Worm (Caenorhabditis elegans) whole organism, late embryonic: ENCODE measurements around the gene K10C2.12.

Experiments
- C08G9.2 ChIP-seq: sonication (generic microtip); optimal IDR thresholded peaks from 2 replicates; lab custom pipeline; 2016; ENCODE audit warnings: mild to moderate bottlenecking, missing genetic modification characterization, moderate library complexity, missing compliant biosample characterization
- F13H6.1 ChIP-seq: sonication (generic microtip); optimal IDR thresholded peaks from 2 replicates; lab custom pipeline; 2016; ENCODE audit warnings: missing genetic modification characterization, missing compliant biosample characterization
- Y22D7AL.16 ChIP-seq: sonication (generic microtip); optimal IDR thresholded peaks from 2 replicates; lab custom pipeline; 2016; ENCODE audit warnings: missing genetic modification characterization, missing compliant biosample characterization
- ama-1 ChIP-seq: fragments of 150-350 bp; optimal IDR thresholded peaks from 2 replicates; lab custom pipeline; 2014
- ceh-14 ChIP-seq: sonication (generic microtip); optimal IDR thresholded peaks from 2 replicates; lab custom pipeline; 2016; ENCODE audit warnings: missing genotype, missing genetic modification characterization, missing compliant biosample characterization
- ceh-18 ChIP-seq: sonication (generic microtip); optimal IDR thresholded peaks from 2 replicates; lab custom pipeline; 2016; ENCODE audit warnings: missing genetic modification characterization, missing compliant biosample characterization
- ceh-22 ChIP-seq: sonication (generic microtip); optimal IDR thresholded peaks from 2 replicates; lab custom pipeline; 2017; ENCODE audit warnings: missing biosample characterization, missing genetic modification characterization
- ceh-24 ChIP-seq: sonication (generic microtip); optimal IDR thresholded peaks from 2 replicates; lab custom pipeline; 2016; ENCODE audit warnings: mild to moderate bottlenecking, missing genetic modification characterization, missing compliant biosample characterization
- ceh-30 ChIP-seq: fragments of 150-350 bp; optimal IDR thresholded peaks from 2 replicates; lab custom pipeline; 2014; ENCODE audit warnings: missing biosample characterization, missing genetic modification characterization
- ceh-31 ChIP-seq: sonication (generic microtip); optimal IDR thresholded peaks from 2 replicates; lab custom pipeline; 2016; ENCODE audit warnings: missing genetic modification characterization, missing compliant biosample characterization
- ceh-34 ChIP-seq: sonication (generic microtip); optimal IDR thresholded peaks from 2 replicates; lab custom pipeline; 2016; ENCODE audit warnings: mild to moderate bottlenecking, missing genetic modification characterization, missing compliant biosample characterization
- ceh-45 ChIP-seq: fragments of 200-800 bp; sonication (Bioruptor generic); IDR thresholded peaks from 2 replicates; pipeline ENCODE4 v1.3.6; 2022; ENCODE audit warnings: missing genetic modification reagents, missing genetic modification characterization, missing compliant biosample characterization
- ceh-48 ChIP-seq: sonication (generic microtip); optimal IDR thresholded peaks from 2 replicates; lab custom pipeline; 2016; ENCODE audit warnings: missing genetic modification characterization, inconsistent platforms, missing compliant biosample characterization
- che-1 ChIP-seq: sonication (generic microtip); optimal IDR thresholded peaks from 2 replicates; lab custom pipeline; 2016; ENCODE audit warnings: mild to moderate bottlenecking, missing genetic modification characterization, missing compliant biosample characterization
- dve-1 ChIP-seq: sonication (generic microtip); optimal IDR thresholded peaks from 2 replicates; lab custom pipeline; 2017; ENCODE audit warnings: antibody characterized with exemption, mild to moderate bottlenecking, missing genetic modification characterization, missing compliant biosample characterization
- elt-2 ChIP-seq: sonication (generic microtip); optimal IDR thresholded peaks from 2 replicates; lab custom pipeline; 2016; ENCODE audit warnings: missing genetic modification reagents, missing genetic modification characterization, missing compliant biosample characterization
- elt-4 ChIP-seq: sonication (generic microtip); optimal IDR thresholded peaks from 2 replicates; lab custom pipeline; 2016; ENCODE audit warnings: missing genetic modification characterization, missing compliant biosample characterization
- ets-4 ChIP-seq: sonication (generic microtip); optimal IDR thresholded peaks from 2 replicates; lab custom pipeline; 2016; ENCODE audit warnings: missing genetic modification characterization, missing compliant biosample characterization
- eyg-1 ChIP-seq: sonication (generic microtip); optimal IDR thresholded peaks from 2 replicates; lab custom pipeline; 2016; ENCODE audit warnings: missing genotype, missing genetic modification characterization, missing compliant biosample characterization
- fkh-10 ChIP-seq: fragments of 150-350 bp; optimal IDR thresholded peaks from 2 replicates; lab custom pipeline; 2014; ENCODE audit warnings: missing biosample characterization, missing genetic modification reagents, missing genetic modification characterization
- hlh-13 ChIP-seq: fragments of 200-800 bp; sonication (Bioruptor generic); optimal IDR thresholded peaks from 2 replicates; lab custom pipeline; 2018; ENCODE audit warnings: mild to moderate bottlenecking, missing genetic modification characterization, missing compliant biosample characterization
- hlh-15 ChIP-seq: sonication (generic microtip); optimal IDR thresholded peaks from 2 replicates; lab custom pipeline; 2016; ENCODE audit warnings: missing genetic modification characterization, missing compliant biosample characterization
- hlh-30 ChIP-seq: sonication (generic microtip); optimal IDR thresholded peaks from 2 replicates; lab custom pipeline; 2017; ENCODE audit warnings: antibody characterized with exemption, missing genetic modification characterization, missing compliant biosample characterization; ENCODE audit not compliant: insufficient read depth
- hlh-8 ChIP-seq: sonication (generic microtip); optimal IDR thresholded peaks from 2 replicates; lab custom pipeline; 2016; ENCODE audit warnings: missing genotype, missing genetic modification characterization, missing compliant biosample characterization
- lim-6 ChIP-seq: sonication (generic microtip); optimal IDR thresholded peaks from 2 replicates; lab custom pipeline; 2016; ENCODE audit warnings: missing genetic modification characterization, missing compliant biosample characterization
- mec-3 ChIP-seq: sonication (generic microtip); optimal IDR thresholded peaks from 2 replicates; lab custom pipeline; 2016; ENCODE audit warnings: borderline replicate concordance, missing genetic modification characterization, missing compliant biosample characterization
- nfya-1 ChIP-seq: sonication (generic microtip); optimal IDR thresholded peaks from 2 replicates; lab custom pipeline; 2017; ENCODE audit warnings: missing genetic modification characterization, mild to moderate bottlenecking, missing compliant biosample characterization, antibody characterized with exemption, moderate library complexity
- npax-4 ChIP-seq: sonication (generic microtip); optimal IDR thresholded peaks from 2 replicates; lab custom pipeline; 2016; ENCODE audit warnings: missing genetic modification characterization, missing compliant biosample characterization
- odd-2 ChIP-seq: sonication (generic microtip); optimal IDR thresholded peaks from 2 replicates; lab custom pipeline; 2017; ENCODE audit warnings: antibody characterized with exemption, mild to moderate bottlenecking, missing genetic modification characterization, missing compliant biosample characterization
- pag-3 ChIP-seq: sonication (generic microtip); optimal IDR thresholded peaks from 2 replicates; lab custom pipeline; 2016; ENCODE audit warnings: missing compliant biosample characterization, missing genetic modification characterization, borderline replicate concordance
- pat-9 ChIP-seq: fragments of 200-800 bp; sonication (Bioruptor generic); optimal IDR thresholded peaks from 2 replicates; lab custom pipeline; 2018; ENCODE audit warnings: mild to moderate bottlenecking, missing genetic modification characterization, moderate library complexity, missing compliant biosample characterization
- pha-2 ChIP-seq: sonication (generic microtip); optimal IDR thresholded peaks from 2 replicates; lab custom pipeline; 2017; ENCODE audit warnings: mild to moderate bottlenecking, missing genetic modification characterization, missing compliant biosample characterization
- pha-4 ChIP-seq: fragments of 150-350 bp; optimal IDR thresholded peaks from 2 replicates; lab custom pipeline; 2018; ENCODE audit warnings: missing biosample characterization, missing genetic modification reagents, missing genetic modification characterization
- pros-1 ChIP-seq: fragments of 150-350 bp; optimal IDR thresholded peaks from 2 replicates; lab custom pipeline; 2014; ENCODE audit warnings: missing biosample characterization, missing genetic modification reagents, missing genetic modification characterization
- ref-2 ChIP-seq: sonication (generic microtip); optimal IDR thresholded peaks from 2 replicates; lab custom pipeline; 2016; ENCODE audit warnings: missing genetic modification characterization, missing compliant biosample characterization
- rnt-1 ChIP-seq: sonication (generic microtip); optimal IDR thresholded peaks from 2 replicates; lab custom pipeline; 2016; ENCODE audit warnings: missing genetic modification characterization, missing compliant biosample characterization
- sox-2 ChIP-seq: fragments of 200-800 bp; sonication (Bioruptor generic); IDR thresholded peaks from 2 replicates; pipeline ENCODE4 v1.3.6; 2022; ENCODE audit warnings: missing genetic modification reagents, missing genetic modification characterization, missing compliant biosample characterization
- syd-9 ChIP-seq: sonication (generic microtip); optimal IDR thresholded peaks from 2 replicates; lab custom pipeline; 2016; ENCODE audit warnings: mild to moderate bottlenecking, missing genetic modification characterization, moderate library complexity, missing compliant biosample characterization
- tbx-7 ChIP-seq: sonication (generic microtip); optimal IDR thresholded peaks from 2 replicates; lab custom pipeline; 2016; ENCODE audit warnings: missing genotype, missing genetic modification characterization, missing compliant biosample characterization
- ttx-3 ChIP-seq: sonication (generic microtip); optimal IDR thresholded peaks from 2 replicates; lab custom pipeline; 2016; ENCODE audit warnings: missing genetic modification reagents, missing genetic modification characterization, missing compliant biosample characterization
- unc-3 ChIP-seq, 2 experiments: fragments of 200-800 bp in 1 of 2; sonication (Bioruptor generic) in 1 of 2; sonication (generic microtip) in 1 of 2; conservative IDR thresholded peaks in 1 of 2; optimal IDR thresholded peaks in 1 of 2; 2 replicates each; pipeline versions ENCODE4 v1.3.6 to Lab custom; 2016 to 2022; ENCODE audit warnings: missing compliant biosample characterization in 2 of 2, missing genetic modification characterization in 2 of 2, missing genetic modification reagents in 1 of 2
- unc-42 ChIP-seq: sonication (generic microtip); optimal IDR thresholded peaks from 2 replicates; lab custom pipeline; 2016; ENCODE audit warnings: missing genotype, missing genetic modification characterization, missing compliant biosample characterization
- unc-86 ChIP-seq: sonication (generic microtip); optimal IDR thresholded peaks from 2 replicates; lab custom pipeline; 2016; ENCODE audit warnings: missing genetic modification characterization, missing compliant biosample characterization

K10C2.12 gene

DNA sequence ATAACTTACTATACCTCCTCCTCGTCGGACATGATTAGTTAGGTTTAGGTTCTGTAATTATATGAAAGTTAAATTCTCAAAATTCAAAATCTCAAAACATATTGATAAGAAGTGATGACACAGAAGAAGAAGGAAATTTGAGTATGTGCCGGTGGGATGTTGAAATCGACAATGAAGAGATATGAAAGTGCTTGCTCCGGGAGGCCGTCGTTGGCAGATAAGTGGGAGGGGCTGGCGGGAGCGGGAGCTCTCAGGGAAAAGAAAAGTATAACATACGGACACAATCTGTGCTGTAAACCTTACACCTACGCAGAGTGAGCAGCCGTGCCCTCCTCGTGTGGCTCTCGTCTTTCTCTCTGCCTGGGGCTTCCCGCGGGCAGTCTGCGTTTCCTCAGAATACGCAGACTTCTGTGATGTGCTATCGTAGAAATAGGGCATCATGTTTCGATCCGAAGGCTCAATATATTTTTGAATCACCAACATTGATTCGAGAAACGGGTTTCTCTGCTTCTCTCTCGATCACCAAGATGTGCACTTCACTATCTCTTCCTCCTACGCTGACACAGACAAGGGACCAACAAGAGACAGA lies 10.3 kb downstream of the K10C2.12 start, which contains the start of gene mup-2:
Gene mup-2 (minus strand): TSS at position 51 of the 589 bp plus-strand sequence.
- peak; percentile 24 for TF ChIP-seq ceh-14
- no peak for TF ChIP-seq hlh-30
- TF ChIP-seq ref-2 = no peak
- peak; percentile 15 for TF ChIP-seq F13H6.1 (tag; lab: Kevin White, UChicago)
- no peak for TF ChIP-seq C08G9.2 (tag; lab: Kevin White, UChicago)
- peak; percentile 45 for TF ChIP-seq hlh-8 (tag; lab: Kevin White, UChicago)
- TF ChIP-seq pag-3 = no peak
- TF ChIP-seq hlh-15 = no peak
- peak; percentile 43 for TF ChIP-seq rnt-1 (tag; lab: Kevin White, UChicago)
- no peak for TF ChIP-seq elt-2 (tag; lab: Kevin White, UChicago)
- TF ChIP-seq nfya-1 (tag; lab: Kevin White, UChicago) = peak; percentile 19
- TF ChIP-seq pat-9 (tag; lab: Kevin White, UChicago) = peak; percentile 45
- TF ChIP-seq syd-9 (tag; lab: Kevin White, UChicago) = peak; percentile 32
- TF ChIP-seq ttx-3 (tag; lab: Kevin White, UChicago) = no peak
- TF ChIP-seq tbx-7 = no peak
- TF ChIP-seq ceh-34 (tag; lab: Kevin White, UChicago) = peak; percentile 74
- TF ChIP-seq ceh-30 (tag; lab: Kevin White, UChicago) = no peak
- peak; percentile 89 for TF ChIP-seq ceh-18 (tag; lab: Kevin White, UChicago)
- no peak for TF ChIP-seq unc-3 (GFP tag; conservative IDR thresholded peaks at IDR 0.05; lab: Robert Waterston, UW)
- no peak for TF ChIP-seq unc-3 (tag; optimal IDR thresholded peaks at IDR 0.05; lab: Kevin White, UChicago)
- TF ChIP-seq, all 69 proteins: peak for 9

DNA sequence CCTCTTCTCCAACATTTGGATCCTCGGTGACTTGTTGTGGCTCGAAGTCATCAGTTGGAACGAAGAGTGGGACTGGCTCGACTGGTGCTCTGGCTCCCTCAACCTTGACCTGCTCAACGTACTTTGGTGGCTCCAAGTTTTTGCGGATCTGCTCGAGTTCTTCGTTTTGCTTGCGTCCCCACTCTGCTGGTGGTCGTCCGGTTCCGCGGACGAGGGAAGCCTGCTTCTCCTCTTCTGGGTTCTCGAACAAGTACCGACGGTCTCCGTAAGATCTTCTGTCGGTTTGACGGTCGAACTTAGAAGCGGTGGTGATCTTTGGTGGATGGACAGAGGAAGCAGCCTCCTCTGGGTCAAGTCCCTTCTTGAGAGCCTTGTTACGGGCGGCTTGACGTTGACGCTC lies 11.9 kb downstream of the K10C2.12 start:
- TF ChIP-seq ceh-18 (tag; lab: Kevin White, UChicago) = no peak
- no peak for TF ChIP-seq dve-1
- TF ChIP-seq ceh-24 = no peak
- no peak for TF ChIP-seq ets-4 (tag; lab: Kevin White, UChicago)
- TF ChIP-seq unc-42 (tag; lab: Kevin White, UChicago) = no peak
- TF ChIP-seq pha-4 = no peak
- TF ChIP-seq unc-3 (GFP tag; conservative IDR thresholded peaks at IDR 0.05; lab: Robert Waterston, UW) = no peak
- no peak for TF ChIP-seq unc-3 (tag; optimal IDR thresholded peaks at IDR 0.05; lab: Kevin White, UChicago)
- no peak for TF ChIP-seq eyg-1 (tag; lab: Kevin White, UChicago)
- TF ChIP-seq odd-2 (tag; lab: Kevin White, UChicago) = no peak

DNA sequence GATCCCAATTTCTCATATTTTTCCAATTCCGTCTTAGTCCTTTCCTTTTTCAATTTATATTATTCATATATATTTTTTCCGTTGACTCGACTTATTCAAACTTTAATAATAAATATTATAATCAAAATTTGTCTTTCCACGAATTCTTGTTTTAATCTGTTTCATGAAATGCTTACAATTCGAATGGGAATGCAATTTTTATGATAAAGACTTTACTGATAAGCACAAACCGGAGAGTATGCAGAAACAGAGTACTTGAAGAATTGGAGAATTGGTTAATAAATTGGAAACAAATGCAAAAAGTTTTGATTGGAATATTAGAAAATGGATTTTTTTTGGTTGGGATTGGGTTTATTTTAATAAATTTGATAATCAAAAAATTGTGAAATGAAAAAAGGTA lies 12.3 kb downstream of the K10C2.12 start:
- no peak for TF ChIP-seq ceh-22 (tag; lab: Kevin White, UChicago)
- peak; percentile 28 for TF ChIP-seq elt-2 (tag; lab: Kevin White, UChicago)
- TF ChIP-seq, all 69 proteins: peak for 1

DNA sequence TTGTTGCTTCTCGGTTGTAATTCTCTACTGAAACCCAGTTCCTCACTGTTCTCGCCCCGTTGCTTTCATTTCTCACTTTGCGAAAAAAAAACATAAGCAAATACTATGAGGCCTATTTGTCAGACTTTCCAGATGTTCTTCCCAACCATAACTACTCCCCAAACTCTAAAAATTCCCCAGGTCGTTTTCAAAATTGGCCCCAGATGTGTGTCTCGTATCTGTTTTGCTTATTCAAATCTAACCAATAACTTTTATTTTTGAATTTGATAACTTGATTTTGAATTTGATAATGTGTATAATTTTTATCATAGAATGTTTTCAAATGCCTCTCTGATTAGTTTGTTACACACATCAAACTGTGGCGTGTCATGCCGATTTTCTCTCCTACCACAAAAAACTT lies 12.8 kb downstream of the K10C2.12 start:
- TF ChIP-seq ttx-3 (tag; lab: Kevin White, UChicago) = no peak
- TF ChIP-seq Y22D7AL.16 (tag; lab: Kevin White, UChicago) = no peak
- no peak for TF ChIP-seq ceh-48 (tag; lab: Kevin White, UChicago)
- no peak for TF ChIP-seq pros-1 (tag; lab: Kevin White, UChicago)
- TF ChIP-seq sox-2 (GFP tag; lab: Robert Waterston, UW) = no peak
- TF ChIP-seq ref-2 = no peak
- TF ChIP-seq ama-1 (lab: Kevin White, UChicago) = no peak
- no peak for TF ChIP-seq hlh-13 (GFP tag; lab: Kevin White, UChicago)

DNA sequence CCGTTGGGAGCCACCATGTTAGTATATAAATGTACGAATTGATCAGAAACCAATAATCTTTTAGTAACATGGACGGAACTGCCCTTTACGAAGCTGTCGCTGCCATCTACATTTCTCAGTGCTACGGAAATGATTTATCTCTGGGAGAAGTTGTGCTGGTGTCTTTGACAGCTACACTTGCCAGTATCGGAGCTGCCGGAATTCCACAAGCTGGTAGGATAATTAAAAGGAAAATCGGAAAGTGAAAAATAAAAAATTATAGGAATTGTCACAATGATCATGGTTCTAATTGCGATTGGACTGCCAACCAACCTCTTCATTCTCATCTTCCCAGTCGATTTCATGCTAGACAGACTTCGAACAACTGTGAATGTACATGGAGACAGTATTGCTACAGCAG lies 14.7 kb downstream of the K10C2.12 start:
- TF ChIP-seq pha-4 (no peak), elt-4 (tag; lab: Kevin White, UChicago) (no peak), rnt-1 (tag; lab: Kevin White, UChicago) (no peak), fkh-10 (GFP tag; lab: Kevin White, UChicago) (no peak), ceh-45 (no peak), ttx-3 (tag; lab: Kevin White, UChicago) (no peak), ceh-31 (no peak), npax-4 (tag; lab: Kevin White, UChicago) (no peak), ceh-30 (tag; lab: Kevin White, UChicago) (no peak), unc-86 (tag; lab: Kevin White, UChicago) (no peak), hlh-13 (GFP tag; lab: Kevin White, UChicago) (no peak), che-1 (tag; lab: Kevin White, UChicago) (no peak), unc-42 (tag; lab: Kevin White, UChicago) (no peak), mec-3 (tag; lab: Kevin White, UChicago) (no peak), pha-2 (tag; lab: Kevin White, UChicago) (no peak), hlh-8 (tag; lab: Kevin White, UChicago) (no peak), lim-6 (tag; lab: Kevin White, UChicago) (no peak), tbx-7 (no peak)
